Fruit fly (Drosophila melanogaster): ENCODE results near the gene Vps60.

Vps60 gene

DNA sequence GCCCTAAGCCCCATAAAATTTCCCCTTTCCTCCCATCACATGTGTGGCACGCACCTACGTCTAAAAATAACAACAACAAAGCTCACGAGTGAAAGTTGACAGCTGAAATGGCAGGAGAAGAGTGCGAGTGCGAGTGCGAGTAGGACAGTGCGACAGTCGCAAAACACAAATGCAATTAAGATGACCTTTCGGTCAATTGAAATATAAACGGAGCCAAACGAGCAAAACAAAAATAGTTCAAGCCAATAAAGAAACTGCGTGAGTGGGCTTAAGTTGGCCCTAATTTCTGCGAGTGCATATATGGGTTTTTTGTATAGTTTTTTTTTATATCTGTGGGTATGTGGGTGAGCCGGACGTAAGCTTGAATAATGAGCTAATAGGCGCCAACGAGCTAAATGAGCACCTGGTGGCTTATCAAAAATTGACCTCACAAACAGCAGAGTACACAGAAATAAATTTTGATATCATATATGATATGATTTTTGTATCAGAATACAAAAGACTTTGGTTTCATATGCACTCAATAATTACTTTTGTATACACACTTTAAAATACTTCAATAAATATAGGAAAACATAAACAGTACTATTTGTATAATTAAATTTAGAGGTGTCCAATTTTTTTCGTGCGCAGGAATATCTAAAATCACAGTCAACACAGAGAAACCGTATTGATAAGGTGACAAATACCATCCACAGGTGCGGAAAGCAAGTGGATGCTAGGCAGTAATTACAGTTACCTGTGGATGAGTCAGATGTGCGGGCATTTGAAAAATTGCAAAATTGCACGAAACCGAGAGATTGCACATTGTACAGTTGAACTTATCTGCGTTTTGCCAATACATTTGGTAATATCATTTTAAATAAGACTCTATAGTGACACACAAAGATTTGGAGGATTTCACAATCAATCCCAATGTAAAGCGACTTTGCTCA is 30.6 kb upstream of the Vps60 start:
- TF ChIP-seq CG4496 (GFP tag; IDR thresholded peaks at IDR 0.05), result no peak
- peak; percentile 48 for TF ChIP-seq Ets98B (GFP tag; IDR thresholded peaks at IDR 0.05)

DNA sequence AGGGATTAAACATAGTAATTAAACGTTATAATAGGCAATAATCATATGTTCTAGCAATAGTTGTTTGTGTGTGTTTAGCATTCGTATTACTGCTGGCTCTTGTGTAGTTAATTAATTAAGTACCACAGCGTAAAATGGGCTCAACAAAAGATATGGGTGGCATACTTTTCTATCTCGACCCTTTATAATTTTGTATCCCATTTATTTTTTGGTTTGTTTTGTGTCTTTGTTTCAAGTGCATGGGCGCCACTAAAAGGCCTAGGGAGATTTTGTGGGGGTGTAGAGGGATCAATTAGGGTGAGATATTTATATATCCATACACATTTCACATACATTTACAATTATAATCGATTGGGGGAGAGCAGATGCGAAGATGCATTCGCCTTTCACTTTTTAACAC is 26.1 kb upstream of the Vps60 start:
- TF ChIP-seq CG12605 (GFP tag; IDR thresholded peaks at IDR 0.05) (no peak), Ets98B (GFP tag; IDR thresholded peaks at IDR 0.05) (no peak), CG17806 (tag; optimal IDR thresholded peaks at IDR 0.05) (no peak), CG14655 (GFP tag; optimal IDR thresholded peaks at IDR 0.05) (no peak)

DNA sequence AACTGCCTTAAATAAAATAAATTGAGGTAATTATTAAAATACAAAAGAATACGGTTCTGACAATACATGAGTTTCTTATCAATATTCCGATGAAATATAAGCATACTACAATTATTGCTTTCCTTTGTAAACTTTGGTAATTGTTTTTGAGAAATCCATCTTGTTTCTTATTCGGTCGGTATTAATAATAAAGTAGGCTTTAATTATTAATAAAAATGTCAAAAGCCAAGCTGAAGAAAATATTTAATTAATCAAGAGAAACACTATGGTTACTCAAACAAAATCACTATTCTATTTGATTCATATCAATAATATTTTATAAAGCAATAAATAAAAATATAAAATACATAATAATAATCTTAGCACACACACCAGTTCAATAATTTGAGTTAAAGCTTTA is 25.2 kb upstream of the Vps60 start, which contains the start of gene CG43085:
Gene CG43085, minus strand, starts transcription at position 101 of the 400 bp plus-strand sequence.
- TF ChIP-seq CG8159 (tag; optimal IDR thresholded peaks at IDR 0.05) (no peak), CG13204 (GFP tag; optimal IDR thresholded peaks at IDR 0.05) (no peak), CG32121 (GFP tag; IDR thresholded peaks at IDR 0.05) (no peak), CG10348 (GFP tag; IDR thresholded peaks at IDR 0.05) (no peak), CG17806 (tag; optimal IDR thresholded peaks at IDR 0.05) (no peak), EcR (GFP tag; optimal IDR thresholded peaks at IDR 0.05) (no peak), CG34367 (tag; optimal IDR thresholded peaks at IDR 0.05) (no peak), Pif1B (GFP tag; optimal IDR thresholded peaks at IDR 0.05) (no peak), Snoo (tag; optimal IDR thresholded peaks at IDR 0.05) (no peak), CG9948 (tag; optimal IDR thresholded peaks at IDR 0.05) (no peak), CG15710 (tag; optimal IDR thresholded peaks at IDR 0.05) (no peak), gl (tag; optimal IDR thresholded peaks at IDR 0.05) (no peak), Ets98B (GFP tag; IDR thresholded peaks at IDR 0.05) (no peak)

DNA sequence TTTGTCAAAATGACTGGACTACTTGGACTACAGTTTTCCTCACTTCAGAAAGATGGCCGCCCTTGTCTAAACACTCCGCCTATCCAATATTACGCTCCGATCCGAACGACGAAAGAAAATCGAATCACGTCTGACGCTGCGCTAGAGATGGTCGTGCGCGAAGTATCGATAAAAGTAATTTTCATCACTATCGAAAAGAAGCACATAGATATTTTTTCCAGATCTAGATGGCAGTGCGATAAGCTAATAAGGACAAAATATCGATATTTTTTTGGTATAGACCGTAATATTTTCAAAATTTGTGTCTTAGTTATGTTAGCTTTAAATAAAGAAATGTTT is 23.4 kb upstream of the Vps60 start, which contains the start of gene Pep:
Gene Pep, minus strand, starts transcription at position 131 of the 339 bp plus-strand sequence.
- TF ChIP-seq D1 (tag; optimal IDR thresholded peaks at IDR 0.05) (peak; percentile 51), CG17806 (tag; optimal IDR thresholded peaks at IDR 0.05) (peak; percentile 17), CG34367 (tag; optimal IDR thresholded peaks at IDR 0.05) (no peak), CG15710 (tag; optimal IDR thresholded peaks at IDR 0.05) (peak; percentile 3), fd96Ca (GFP tag; IDR thresholded peaks at IDR 0.05) (no peak), CG32121 (GFP tag; IDR thresholded peaks at IDR 0.05) (no peak), CG9948 (tag; optimal IDR thresholded peaks at IDR 0.05) (peak; percentile 5), CG13204 (GFP tag; optimal IDR thresholded peaks at IDR 0.05) (no peak), Pif1B (GFP tag; optimal IDR thresholded peaks at IDR 0.05) (no peak), Ets98B (GFP tag; IDR thresholded peaks at IDR 0.05) (peak; percentile 9; the same call in 1 of the 2 replicates), CG12605 (GFP tag; IDR thresholded peaks at IDR 0.05) (0 out of 2 replicates have a peak, but pooled peaks have one; percentile 23)

DNA sequence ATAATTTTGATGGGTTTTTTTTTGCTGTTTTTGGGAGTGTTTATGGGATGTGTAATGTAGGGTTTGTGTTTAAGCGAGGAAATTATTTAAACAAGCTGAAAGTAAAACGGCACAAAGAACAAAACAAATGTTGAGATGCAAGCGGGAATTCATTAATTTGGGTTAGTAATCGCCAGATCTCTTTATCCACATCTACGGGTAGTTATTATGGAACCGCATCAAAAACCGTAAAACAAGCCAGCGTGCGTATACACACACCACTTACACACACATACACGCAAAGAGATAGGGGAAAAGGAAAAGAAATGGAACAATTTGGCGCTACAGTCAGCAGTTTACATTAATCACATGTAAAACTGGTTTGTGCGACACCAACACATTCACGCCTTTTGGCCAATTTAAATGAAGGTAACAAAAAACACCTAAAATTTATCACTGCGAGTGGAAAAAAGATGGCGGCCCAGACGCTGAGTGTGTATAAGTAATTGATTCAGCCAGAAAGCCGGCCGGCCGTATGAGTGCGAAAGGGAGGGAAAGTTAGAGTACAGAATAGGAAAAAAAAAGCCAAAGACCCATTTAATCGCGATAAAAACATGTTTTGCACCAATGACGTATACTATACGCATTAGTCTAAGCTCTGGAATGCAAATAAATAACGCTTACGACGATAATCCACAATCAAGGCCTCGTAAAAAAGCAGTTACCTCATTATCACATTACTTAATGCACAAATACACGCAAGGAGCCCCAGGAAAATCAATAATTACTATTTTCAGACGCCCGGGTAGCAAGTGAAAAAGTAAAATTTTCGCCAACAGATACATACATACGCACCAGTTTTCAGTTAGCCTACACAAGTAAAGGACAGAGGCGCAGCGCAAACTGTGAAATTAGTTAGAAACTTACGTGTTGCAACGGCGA is 22.8 kb upstream of the Vps60 start:
- TF ChIP-seq Pif1A (GFP tag; optimal IDR thresholded peaks at IDR 0.05), result no peak
- no peak for TF ChIP-seq CG8159 (tag; optimal IDR thresholded peaks at IDR 0.05)
- no peak for TF ChIP-seq rn (GFP tag; IDR thresholded peaks at IDR 0.05)
- no peak for TF ChIP-seq D1 (tag; optimal IDR thresholded peaks at IDR 0.05)
- TF ChIP-seq CG13204 (GFP tag; optimal IDR thresholded peaks at IDR 0.05), result no peak
- TF ChIP-seq CG10348 (GFP tag; IDR thresholded peaks at IDR 0.05), result no peak
- TF ChIP-seq Ets98B (GFP tag; IDR thresholded peaks at IDR 0.05), result 0 out of 2 replicates have a peak, but pooled peaks have one; percentile 5
- no peak for TF ChIP-seq CG15710 (tag; optimal IDR thresholded peaks at IDR 0.05)
- no peak for TF ChIP-seq CG14655 (GFP tag; optimal IDR thresholded peaks at IDR 0.05)
- no peak for TF ChIP-seq CG34367 (tag; optimal IDR thresholded peaks at IDR 0.05)
- no peak for TF ChIP-seq CG12605 (GFP tag; IDR thresholded peaks at IDR 0.05)
- TF ChIP-seq Snoo (tag; optimal IDR thresholded peaks at IDR 0.05), result no peak
- TF ChIP-seq gl (tag; optimal IDR thresholded peaks at IDR 0.05), result peak; percentile 28
- TF ChIP-seq CG9948 (tag; optimal IDR thresholded peaks at IDR 0.05), result no peak
- peak; percentile 22; the same call in 1 of the 2 replicates for TF ChIP-seq CG32121 (GFP tag; IDR thresholded peaks at IDR 0.05)
- TF ChIP-seq EcR (GFP tag; optimal IDR thresholded peaks at IDR 0.05), result peak; percentile 43
- no peak for TF ChIP-seq fd96Ca (GFP tag; IDR thresholded peaks at IDR 0.05)
- TF ChIP-seq CG17806 (tag; optimal IDR thresholded peaks at IDR 0.05), result no peak
- no peak for TF ChIP-seq Pif1B (GFP tag; optimal IDR thresholded peaks at IDR 0.05)
- TF ChIP-seq CG8301 (tag; optimal IDR thresholded peaks at IDR 0.05), result no peak
- no peak for TF ChIP-seq CG4496 (GFP tag; IDR thresholded peaks at IDR 0.05)

DNA sequence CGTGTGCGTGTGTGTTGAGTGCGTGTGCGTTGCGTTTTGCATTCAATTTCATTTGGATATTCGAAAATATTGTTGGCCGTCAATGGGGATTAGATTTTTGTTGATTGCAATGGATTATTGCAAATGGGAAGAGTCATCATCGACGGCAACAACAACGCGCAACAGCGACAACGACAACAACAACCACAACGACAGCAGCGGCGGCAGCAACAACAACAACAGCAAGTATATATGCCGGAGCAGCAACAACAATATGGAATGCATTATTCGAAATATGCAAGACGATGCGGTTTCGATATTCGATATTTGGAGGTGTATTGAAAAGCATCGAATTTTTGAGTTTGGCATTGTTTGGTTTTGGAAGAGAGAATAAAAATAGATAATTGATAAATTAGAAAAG is 20.6 kb upstream of the Vps60 start:
- TF ChIP-seq rn (GFP tag; IDR thresholded peaks at IDR 0.05), result no peak
- no peak for TF ChIP-seq CG12605 (GFP tag; IDR thresholded peaks at IDR 0.05)
